Worm (Caenorhabditis elegans) whole organism, L1 larva: ENCODE measurements around the gene kgb-2.

Source experiments
- C16A3.4 ChIP-seq: fragments of 150-350 bp; optimal IDR thresholded peaks from 2 replicates; lab custom pipeline; 2014; ENCODE audit warnings: missing biosample characterization, missing genetic modification characterization
- ceh-8 ChIP-seq: fragments of 200-800 bp; sonication (Bioruptor generic); optimal IDR thresholded peaks from 2 replicates; lab custom pipeline; 2018; ENCODE audit warnings: mild to moderate bottlenecking, missing genetic modification characterization, moderate library complexity, missing compliant biosample characterization
- egl-27 ChIP-seq, 2 experiments: fragments of 150-350 bp in 1 of 2; sonication (generic microtip); optimal IDR thresholded peaks; 3 replicates each; lab custom pipeline; 2017 to 2018; ENCODE audit warnings: missing biosample characterization in 2 of 2, missing genetic modification characterization in 2 of 2, missing genetic modification reagents in 2 of 2
- lin-15B ChIP-seq: fragments of 150-350 bp; sonication (generic microtip); optimal IDR thresholded peaks from 3 replicates; lab custom pipeline; 2014; ENCODE audit warnings: missing biosample characterization, missing genetic modification characterization
- lsy-2 ChIP-seq, 2 experiments: fragments of 150-350 bp; optimal IDR thresholded peaks; 2 replicates each; lab custom pipeline; 2014; ENCODE audit warnings: missing biosample characterization in 2 of 2, missing genetic modification characterization in 2 of 2
- nhr-12 ChIP-seq: sonication (generic microtip); optimal IDR thresholded peaks from 2 replicates; lab custom pipeline; 2017; ENCODE audit warnings: missing biosample characterization, missing genetic modification characterization
- skn-1 ChIP-seq: fragments of 150-350 bp; optimal IDR thresholded peaks from 2 replicates; lab custom pipeline; 2014; ENCODE audit warnings: missing biosample characterization, missing genetic modification characterization

- TF ChIP-seq C16A3.4 (tag; lab: Kevin White, UChicago) (no peak), ceh-8 (no peak), nhr-12 (tag; lab: Kevin White, UChicago) (no peak), lin-15B (tag; lab: Kevin White, UChicago) (no peak), skn-1 (tag; lab: Kevin White, UChicago) (no peak), egl-27 (tag; optimal IDR thresholded peaks at IDR 0.05; lab: Kevin White, UChicago) (no peak), lsy-2 (tag; optimal IDR thresholded peaks at IDR 0.05; lab: Kevin White, UChicago) (no peak)
These were observed 9.2 kb upstream of the kgb-2 start for ce11 chrIV:3597356-3597755.
